Fruit fly (Drosophila melanogaster): ENCODE data around the gene Obp83b.

Obp83b gene

dm6 chr3R:6008202-6009062 lies 31.8 kb upstream of the Obp83b start, which contains the start of gene Rm62 (continued):
- TF ChIP-seq zfh2 (GFP tag; optimal IDR thresholded peaks at IDR 0.05), result no peak
- TF ChIP-seq gcm (GFP tag; optimal IDR thresholded peaks at IDR 0.05), result peak; percentile 48
- no peak for TF ChIP-seq CG11398 (GFP tag; optimal IDR thresholded peaks at IDR 0.05)
- TF ChIP-seq CG10267 (tag; optimal IDR thresholded peaks at IDR 0.05), result peak; percentile 18
- TF ChIP-seq H15 (GFP tag; IDR thresholded peaks at IDR 0.05), result no peak
- TF ChIP-seq scrt (GFP tag; optimal IDR thresholded peaks at IDR 0.05), result peak; percentile 52
- TF ChIP-seq CG9727 (GFP tag; optimal IDR thresholded peaks at IDR 0.05), result peak; percentile 30
- no peak for TF ChIP-seq mam (GFP tag; optimal IDR thresholded peaks at IDR 0.05)
- TF ChIP-seq CG7839 (tag; optimal IDR thresholded peaks at IDR 0.05), result peak; percentile 18
- TF ChIP-seq tin (GFP tag; optimal IDR thresholded peaks at IDR 0.05), result no peak
- TF ChIP-seq bsh (GFP tag; optimal IDR thresholded peaks at IDR 0.05), result peak; percentile 2 to 12
- no peak for TF ChIP-seq fd3F (GFP tag; optimal IDR thresholded peaks at IDR 0.05)
- TF ChIP-seq CG10543 (GFP tag; optimal IDR thresholded peaks at IDR 0.05), result peak; percentile 8
- TF ChIP-seq Bteb2 (GFP tag; optimal IDR thresholded peaks at IDR 0.05), result no peak
- no peak for TF ChIP-seq CG8281 (tag; optimal IDR thresholded peaks at IDR 0.05)
- no peak for TF ChIP-seq gt (GFP tag; IDR thresholded peaks at IDR 0.05)
- no peak for TF ChIP-seq kay (GFP tag; optimal IDR thresholded peaks at IDR 0.05)
- no peak for TF ChIP-seq pho (GFP tag; optimal IDR thresholded peaks at IDR 0.05)
- peak; percentile 33 for TF ChIP-seq CG7987 (GFP tag; optimal IDR thresholded peaks at IDR 0.05)
- no peak for TF ChIP-seq Xbp1 (GFP tag; optimal IDR thresholded peaks at IDR 0.05)
- no peak for TF ChIP-seq esg (GFP tag; conservative IDR thresholded peaks at IDR 0.05)
- TF ChIP-seq CG9876 (GFP tag; optimal IDR thresholded peaks at IDR 0.05), result no peak
- TF ChIP-seq salm (tag; optimal IDR thresholded peaks at IDR 0.05), result no peak
- TF ChIP-seq Gug (GFP tag; IDR thresholded peaks at IDR 0.05), result no peak
- TF ChIP-seq CG5953 (GFP tag; IDR thresholded peaks at IDR 0.05), result no peak
- TF ChIP-seq tll (GFP tag; optimal IDR thresholded peaks at IDR 0.05), result no peak
- TF ChIP-seq danr (GFP tag; IDR thresholded peaks at IDR 0.05), result no peak
- TF ChIP-seq Gsc (GFP tag; IDR thresholded peaks at IDR 0.05), result no peak
- no peak for TF ChIP-seq Side (GFP tag; optimal IDR thresholded peaks at IDR 0.05)
- peak; percentile 49; the same call in 1 of the 2 replicates for TF ChIP-seq Rfx (GFP tag; IDR thresholded peaks at IDR 0.05)
- TF ChIP-seq B-H2 (GFP tag; optimal IDR thresholded peaks at IDR 0.05), result peak; percentile 29
- no peak for TF ChIP-seq CG6272 (GFP tag; IDR thresholded peaks at IDR 0.05)
- peak; percentile 17; the same call in 1 of the 3 replicates for TF ChIP-seq CG14860 (GFP tag; IDR thresholded peaks at IDR 0.05; ENCODE audit: partially characterized antibody)
- peak; percentile 40 for TF ChIP-seq CG10431 (GFP tag; optimal IDR thresholded peaks at IDR 0.05)
- no peak; the same call in 2 of the 3 replicates for TF ChIP-seq Opbp (GFP tag; IDR thresholded peaks at IDR 0.05; ENCODE audit: partially characterized antibody)
- 0 out of 2 replicates have a peak, but pooled peaks have one; percentile 19 for TF ChIP-seq CG32532 (GFP tag; IDR thresholded peaks at IDR 0.05)
- TF ChIP-seq CG31388 (GFP tag; optimal IDR thresholded peaks at IDR 0.05), result no peak
- no peak for TF ChIP-seq Doc2 (GFP tag; IDR thresholded peaks at IDR 0.05)
- no peak for TF ChIP-seq ase (GFP tag; IDR thresholded peaks at IDR 0.05)
- peak in 1 of 3 experiments; percentile 55 for TF ChIP-seq Stat92E (GFP tag; optimal IDR thresholded peaks at IDR 0.05)
- TF ChIP-seq CG15269 (tag; optimal IDR thresholded peaks at IDR 0.05), result peak; percentile 18
- no peak for TF ChIP-seq usp (GFP tag; optimal IDR thresholded peaks at IDR 0.05)
- TF ChIP-seq CG11093 (GFP tag; IDR thresholded peaks at IDR 0.05), result no peak
- TF ChIP-seq cas (GFP tag; IDR thresholded peaks at IDR 0.05), result no peak
- no peak for TF ChIP-seq corto (GFP tag; optimal IDR thresholded peaks at IDR 0.05)
- TF ChIP-seq cwo (GFP tag; optimal IDR thresholded peaks at IDR 0.05), result no peak
- no peak for TF ChIP-seq Dad (GFP tag; optimal IDR thresholded peaks at IDR 0.05)
- TF ChIP-seq CG4854 (GFP tag; optimal IDR thresholded peaks at IDR 0.05), result no peak
- peak; percentile 52 for TF ChIP-seq sob (GFP tag; IDR thresholded peaks at IDR 0.05)

Data from whole organism, embryonic.